Worm (Caenorhabditis elegans): ENCODE measurements around the gene pdtf-1.

Gene pdtf-1

ce11 chrIV:8426537-8426936, 6.3 kb upstream of the pdtf-1 start, which contains the start of the genes T26A8.3 and tmem-231:
T26A8.3 (minus strand) TSS chrIV:8426637.
tmem-231 (plus strand) TSS chrIV:8426785.
- TF ChIP-seq ceh-90 (tag; optimal IDR thresholded peaks at IDR 0.05) = no peak
- no peak for TF ChIP-seq mdl-1 (tag; optimal IDR thresholded peaks at IDR 0.05)
- TF ChIP-seq efl-3 (GFP tag; optimal IDR thresholded peaks at IDR 0.05) = no peak
- no peak for TF ChIP-seq lir-3 (tag; optimal IDR thresholded peaks at IDR 0.05; ENCODE audit: poor library complexity)
- no peak for TF ChIP-seq xbp-1 (tag; optimal IDR thresholded peaks at IDR 0.05)
- TF ChIP-seq unc-98 (GFP tag; IDR thresholded peaks at IDR 0.05) = no peak
- no peak for TF ChIP-seq unc-30 (tag; optimal IDR thresholded peaks at IDR 0.05)
- TF ChIP-seq efl-1 (optimal IDR thresholded peaks at IDR 0.05) = no peak
- no peak for TF ChIP-seq efl-1 (GFP tag; optimal IDR thresholded peaks at IDR 0.05 in 1 of 2)
- no peak for TF ChIP-seq lin-35 (GFP tag; optimal IDR thresholded peaks at IDR 0.05)
- TF ChIP-seq nhr-47 (tag; optimal IDR thresholded peaks at IDR 0.05) = no peak
- no peak for TF ChIP-seq tbx-2 (tag; optimal IDR thresholded peaks at IDR 0.05)
- no peak for TF ChIP-seq hpl-2 (GFP tag; optimal IDR thresholded peaks at IDR 0.05)
- no peak for TF ChIP-seq mab-9 (GFP tag; IDR thresholded peaks at IDR 0.05)
- no peak for TF ChIP-seq fkh-4 (tag; optimal IDR thresholded peaks at IDR 0.05; ENCODE audit: borderline replicate concordance)
- TF ChIP-seq pax-3 (tag; optimal IDR thresholded peaks at IDR 0.05) = no peak
- TF ChIP-seq nhr-237 (tag; optimal IDR thresholded peaks at IDR 0.05) = no peak
- no peak for TF ChIP-seq nhr-20 (tag; optimal IDR thresholded peaks at IDR 0.05)

DNA sequence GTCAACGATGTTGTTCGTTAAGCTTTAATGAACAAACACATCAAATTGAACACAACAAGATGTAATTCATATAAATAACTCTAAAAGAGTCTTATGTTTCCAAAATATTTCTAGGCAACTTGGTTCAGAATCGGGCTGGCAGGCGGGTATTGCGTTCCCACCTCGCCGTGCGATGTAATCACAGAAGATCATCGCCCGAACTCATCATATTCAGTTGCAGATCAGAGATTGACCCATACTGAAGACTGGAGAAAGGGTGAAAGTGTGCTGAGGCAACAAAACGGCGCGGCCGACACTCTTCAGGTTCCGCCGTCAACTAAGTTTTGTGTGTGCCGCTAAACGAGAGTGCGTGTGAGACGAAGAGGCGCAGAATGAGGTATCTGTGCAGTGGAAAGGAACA, 4.3 kb upstream of the pdtf-1 start:
- no peak for TF ChIP-seq unc-130 (tag; optimal IDR thresholded peaks at IDR 0.05)
- TF ChIP-seq snu-23 (GFP tag; optimal IDR thresholded peaks at IDR 0.05) = peak; percentile 93
- TF ChIP-seq C16A3.4 (tag; optimal IDR thresholded peaks at IDR 0.05) = no peak
- TF ChIP-seq nhr-77 (tag; optimal IDR thresholded peaks at IDR 0.05) = peak; percentile 65
- TF ChIP-seq tbx-2 (tag; optimal IDR thresholded peaks at IDR 0.05) = peak; percentile 85
- TF ChIP-seq vab-15 (tag; optimal IDR thresholded peaks at IDR 0.05) = no peak
- TF ChIP-seq F16B12.6 (tag; optimal IDR thresholded peaks at IDR 0.05) = no peak
- peak; percentile 87 for TF ChIP-seq grh-1 (GFP tag; IDR thresholded peaks at IDR 0.05)
- peak; percentile 97 for TF ChIP-seq lin-14 (GFP tag; optimal IDR thresholded peaks at IDR 0.05)
- TF ChIP-seq rnt-1 (tag; optimal IDR thresholded peaks at IDR 0.05) = peak; percentile 93
- peak; percentile 68 for TF ChIP-seq jun-1 (tag; optimal IDR thresholded peaks at IDR 0.05)
- no peak for TF ChIP-seq nhr-12 (tag; optimal IDR thresholded peaks at IDR 0.05)
- peak in 1 of 2 experiments; percentile 80 for TF ChIP-seq ztf-11 (tag; optimal IDR thresholded peaks at IDR 0.05)
- TF ChIP-seq ztf-4 (tag; optimal IDR thresholded peaks at IDR 0.05) = peak; percentile 46
- peak; percentile 63 for TF ChIP-seq C04F5.9 (tag; optimal IDR thresholded peaks at IDR 0.05)
- no peak for TF ChIP-seq fkh-10 (GFP tag; optimal IDR thresholded peaks at IDR 0.05)
- peak; percentile 28; the same call in 1 of the 2 replicates for TF ChIP-seq mab-9 (GFP tag; IDR thresholded peaks at IDR 0.05)
- TF ChIP-seq ets-5 (GFP tag; IDR thresholded peaks at IDR 0.05) = no peak
- TF ChIP-seq ceh-8 (GFP tag; optimal IDR thresholded peaks at IDR 0.05) = peak; percentile 85
- peak; percentile 92 for TF ChIP-seq nhr-19 (GFP tag; conservative IDR thresholded peaks at IDR 0.05)
- peak; percentile 88 for TF ChIP-seq dsc-1 (tag; optimal IDR thresholded peaks at IDR 0.05)
- TF ChIP-seq aha-1 (tag; optimal IDR thresholded peaks at IDR 0.05) = peak; percentile 12
- TF ChIP-seq xbp-1 (tag; optimal IDR thresholded peaks at IDR 0.05) = peak; percentile 84
- TF ChIP-seq hpl-2 (GFP tag; optimal IDR thresholded peaks at IDR 0.05) = peak; percentile 77
- TF ChIP-seq ama-1 (optimal IDR thresholded peaks at IDR 0.05) = peak; percentile 92
- TF ChIP-seq mef-2 (tag; optimal IDR thresholded peaks at IDR 0.05) = no peak
- TF ChIP-seq fkh-8 (tag; optimal IDR thresholded peaks at IDR 0.05) = peak; percentile 76
- TF ChIP-seq ceh-82 (tag; optimal IDR thresholded peaks at IDR 0.05) = peak; percentile 71 to 78 (median 71)
- TF ChIP-seq lin-35 (GFP tag; optimal IDR thresholded peaks at IDR 0.05) = peak; percentile 55 to 79
- peak; percentile 44 for TF ChIP-seq nhr-11 (tag; optimal IDR thresholded peaks at IDR 0.05)
- TF ChIP-seq lin-39 (tag; optimal IDR thresholded peaks at IDR 0.05) = peak; percentile 63
- peak; percentile 47 to 54 (median 50) for TF ChIP-seq dpl-1 (GFP tag; optimal IDR thresholded peaks at IDR 0.05)
- TF ChIP-seq ceh-88 (GFP tag; IDR thresholded peaks at IDR 0.05) = peak; percentile 73; the same call in 1 of the 2 replicates
- TF ChIP-seq irx-1 (tag; optimal IDR thresholded peaks at IDR 0.05) = peak; percentile 80
- TF ChIP-seq sox-4 (tag; optimal IDR thresholded peaks at IDR 0.05) = peak; percentile 44
- TF ChIP-seq nhr-76 (tag; optimal IDR thresholded peaks at IDR 0.05) = no peak
- no peak for TF ChIP-seq nhr-84 (tag; optimal IDR thresholded peaks at IDR 0.05)
- peak; percentile 94 for TF ChIP-seq swsn-7 (tag; optimal IDR thresholded peaks at IDR 0.05)
- no peak for TF ChIP-seq nhr-28 (tag; optimal IDR thresholded peaks at IDR 0.05)
- peak; percentile 74 for TF ChIP-seq aly-2 (tag; optimal IDR thresholded peaks at IDR 0.05)
